Fruit fly (Drosophila melanogaster) Kc167 (cell line): ENCODE results near the gene mRpL45.

Experiments
- Myc ChIP-seq: fragments of >200 bp; optimal IDR thresholded peaks from 2 replicates; lab custom pipeline; 2017; ENCODE audit warnings: missing external identifiers
- Sin3A ChIP-seq: fragments of >200 bp; optimal IDR thresholded peaks from 2 replicates; lab custom pipeline; 2018; ENCODE audit warnings: missing external identifiers
- insv ChIP-seq: fragments of >200 bp; optimal IDR thresholded peaks from 3 replicates; lab custom pipeline; 2018; ENCODE audit warnings: missing external identifiers
- psq ChIP-seq: fragments of >200 bp; optimal IDR thresholded peaks from 2 replicates; lab custom pipeline; 2017; ENCODE audit warnings: missing external identifiers
- ttk ChIP-seq: sonication (Bioruptor generic); optimal IDR thresholded peaks from 2 replicates; lab custom pipeline; 2017; ENCODE audit warnings: missing external identifiers

- TF ChIP-seq Sin3A (lab: Kevin White, UChicago) = no peak
- no peak for TF ChIP-seq psq (lab: Kevin White, UChicago)
- no peak for TF ChIP-seq insv (lab: Kevin White, UChicago)
- no peak for TF ChIP-seq ttk (lab: Kevin White, UChicago)
- no peak for TF ChIP-seq Myc (lab: Kevin White, UChicago)
Measured at dm6 chr3R:22632181-22632580, 13.9 kb downstream of the mRpL45 start.
